Fruit fly (Drosophila melanogaster) whole organism, embryonic: ENCODE data around the gene dre4.

Experiments used
- CG12071 ChIP-seq: fragments of 200-800 bp; sonication (Bioruptor generic); optimal IDR thresholded peaks from 3 replicates; lab custom pipeline; 2018; ENCODE audit warnings: missing biosample characterization, mild to moderate bottlenecking, missing genetic modification characterization
- CG1233 ChIP-seq: fragments of 200-800 bp; sonication (Bioruptor generic); optimal IDR thresholded peaks from 4 replicates; lab custom pipeline; 2018; ENCODE audit warnings: missing biosample characterization, mild to moderate bottlenecking, missing genetic modification characterization
- CG13287 ChIP-seq: fragments of 200-800 bp; sonication (Bioruptor generic); IDR thresholded peaks from 2 replicates; pipeline ENCODE4 v1.3.6; 2022; ENCODE audit warnings: missing biosample characterization, missing genetic modification characterization; ENCODE audit not compliant: partially characterized antibody
- CG14667 ChIP-seq: fragments of 200-800 bp; sonication (Bioruptor generic); IDR thresholded peaks from 2 replicates; pipeline ENCODE4 v1.3.6; 2022; ENCODE audit warnings: missing biosample characterization, missing genetic modification characterization
- CG16815 ChIP-seq: fragments of 200-800 bp; sonication (Bioruptor generic); optimal IDR thresholded peaks from 3 replicates; lab custom pipeline; 2017; ENCODE audit warnings: missing biosample characterization, mild to moderate bottlenecking, missing genetic modification characterization
- CG17328 ChIP-seq: fragments of 200-800 bp; sonication (Bioruptor generic); IDR thresholded peaks from 2 replicates; pipeline ENCODE4 v1.3.6; 2022; ENCODE audit warnings: missing biosample characterization, missing genetic modification characterization
- CG17912 ChIP-seq: fragments of 200-800 bp; sonication (Bioruptor generic); optimal IDR thresholded peaks from 2 replicates; lab custom pipeline; 2018; ENCODE audit warnings: missing biosample characterization, mild to moderate bottlenecking, missing genetic modification characterization
- CG2889 ChIP-seq: fragments of 200-800 bp; sonication (Bioruptor generic); IDR thresholded peaks from 3 replicates; pipeline ENCODE4 v1.3.6; 2022; ENCODE audit warnings: missing biosample characterization, missing genetic modification characterization
- CG32767 ChIP-seq: fragments of 200-800 bp; sonication (Bioruptor generic); IDR thresholded peaks from 2 replicates; pipeline ENCODE4 v1.3.6; 2022; ENCODE audit warnings: missing biosample characterization, missing genetic modification characterization
- CG3281 ChIP-seq: fragments of 200-800 bp; sonication (Bioruptor generic); optimal IDR thresholded peaks from 3 replicates; lab custom pipeline; 2017; ENCODE audit warnings: missing biosample characterization, mild to moderate bottlenecking, missing genetic modification characterization
- CG33213 ChIP-seq: fragments of 200-800 bp; sonication (Bioruptor generic); optimal IDR thresholded peaks from 3 replicates; lab custom pipeline; 2016; ENCODE audit warnings: missing biosample characterization, missing genetic modification characterization
- CG7556 ChIP-seq: fragments of 200-800 bp; sonication (Bioruptor generic); optimal IDR thresholded peaks from 2 replicates; lab custom pipeline; 2017; ENCODE audit warnings: missing biosample characterization, mild to moderate bottlenecking, missing genetic modification characterization
- CG8290 ChIP-seq, 3 experiments: fragments of 200-800 bp; sonication (Bioruptor generic); optimal IDR thresholded peaks; 2 replicates each; lab custom pipeline; 2016 to 2019; ENCODE audit warnings: missing biosample characterization in 3 of 3, missing genetic modification characterization in 3 of 3, mild to moderate bottlenecking in 2 of 3, moderate library complexity in 1 of 3
- CG8359 ChIP-seq: fragments of 200-800 bp; sonication (Bioruptor generic); optimal IDR thresholded peaks from 2 replicates; lab custom pipeline; 2017; ENCODE audit warnings: missing biosample characterization, mild to moderate bottlenecking, missing genetic modification characterization, borderline replicate concordance
- CHES-1-like ChIP-seq: fragments of 200-800 bp; sonication (Bioruptor generic); optimal IDR thresholded peaks from 2 replicates; lab custom pipeline; 2016; ENCODE audit warnings: missing biosample characterization, missing genetic modification characterization
- Dref ChIP-seq: fragments of 200-800 bp; sonication (Bioruptor generic); IDR thresholded peaks from 2 replicates; pipeline ENCODE4 v1.3.6; 2022; ENCODE audit warnings: missing biosample characterization, missing genetic modification characterization
- Ets97D ChIP-seq: fragments of 200-800 bp; sonication (Bioruptor generic); optimal IDR thresholded peaks from 3 replicates; lab custom pipeline; 2016; ENCODE audit warnings: missing biosample characterization, missing genetic modification characterization
- Fer1 ChIP-seq: fragments of 200-800 bp; sonication (Bioruptor generic); optimal IDR thresholded peaks from 2 replicates; lab custom pipeline; 2017; ENCODE audit warnings: missing biosample characterization, mild to moderate bottlenecking, missing genetic modification characterization
- HHEX ChIP-seq: fragments of 200-800 bp; sonication (Bioruptor generic); optimal IDR thresholded peaks from 3 replicates; lab custom pipeline; 2017; ENCODE audit warnings: missing biosample characterization, mild to moderate bottlenecking, missing genetic modification characterization, missing genetic modification reagents
- Hr51 ChIP-seq, 2 experiments: fragments of 200-800 bp; sonication (Bioruptor generic); optimal IDR thresholded peaks; 2 replicates in 1 of 2; 3 replicates in 1 of 2; lab custom pipeline; 2016 to 2018; ENCODE audit warnings: missing biosample characterization in 2 of 2, missing genetic modification characterization in 2 of 2, mild to moderate bottlenecking in 1 of 2, moderate library complexity in 1 of 2
- Mad ChIP-seq: fragments of 200-800 bp; sonication (Bioruptor generic); optimal IDR thresholded peaks from 2 replicates; lab custom pipeline; 2016; ENCODE audit warnings: missing biosample characterization, missing genetic modification characterization
- Med ChIP-seq: fragments of 200-800 bp; sonication (Bioruptor generic); peaks from one replicate; lab custom pipeline; 2016; ENCODE audit warnings: missing biosample characterization, missing genetic modification characterization, mild to moderate bottlenecking, inconsistent platforms, moderate library complexity
- NFAT ChIP-seq: fragments of 200-800 bp; sonication (Bioruptor generic); IDR thresholded peaks from 2 replicates; pipeline ENCODE4 v1.3.6; 2022; ENCODE audit warnings: missing biosample characterization, missing genetic modification characterization
- Neu2 ChIP-seq: fragments of 200-800 bp; sonication (Bioruptor generic); optimal IDR thresholded peaks from 3 replicates; lab custom pipeline; 2016; ENCODE audit warnings: missing biosample characterization, missing genetic modification characterization, borderline replicate concordance
- Nf-YA ChIP-seq: fragments of 200-800 bp; sonication (Bioruptor generic); IDR thresholded peaks from 2 replicates; pipeline ENCODE4 v1.3.6; 2022; ENCODE audit warnings: missing biosample characterization, missing genetic modification characterization
- Rx ChIP-seq: fragments of 200-800 bp; sonication (Bioruptor generic); IDR thresholded peaks from 2 replicates; pipeline ENCODE4 v1.3.6; 2022; ENCODE audit warnings: missing biosample characterization, missing genetic modification characterization
- btn ChIP-seq: fragments of 200-800 bp; sonication (Bioruptor generic); optimal IDR thresholded peaks from 2 replicates; lab custom pipeline; 2016; ENCODE audit warnings: missing biosample characterization, missing genetic modification characterization
- chm ChIP-seq: fragments of 200-800 bp; sonication (Bioruptor generic); IDR thresholded peaks from 2 replicates; pipeline ENCODE4 v1.3.6; 2022; ENCODE audit warnings: missing biosample characterization, missing genetic modification characterization
- dmrt11E ChIP-seq: fragments of 200-800 bp; sonication (Bioruptor generic); optimal IDR thresholded peaks from 3 replicates; lab custom pipeline; 2018; ENCODE audit warnings: missing biosample characterization, mild to moderate bottlenecking, missing genetic modification characterization, moderate library complexity
- dpn ChIP-seq, 2 experiments: fragments of 200-800 bp; sonication (Bioruptor generic); optimal IDR thresholded peaks; 3 replicates each; lab custom pipeline; 2016; ENCODE audit warnings: missing biosample characterization in 2 of 2, missing genetic modification characterization in 2 of 2
- ems ChIP-seq: fragments of 200-800 bp; sonication (Bioruptor generic); optimal IDR thresholded peaks from 3 replicates; lab custom pipeline; 2016; ENCODE audit warnings: missing biosample characterization, missing genetic modification characterization
- gcm ChIP-seq: fragments of 200-800 bp; sonication (Bioruptor generic); optimal IDR thresholded peaks from 2 replicates; lab custom pipeline; 2019; ENCODE audit warnings: missing biosample characterization, mild to moderate bottlenecking, missing genetic modification characterization, moderate library complexity
- gcm2 ChIP-seq: fragments of 200-800 bp; sonication (Bioruptor generic); optimal IDR thresholded peaks from 2 replicates; lab custom pipeline; 2016; ENCODE audit warnings: missing biosample characterization, missing genetic modification characterization
- gsb-n ChIP-seq: fragments of 200-800 bp; sonication (Bioruptor generic); optimal IDR thresholded peaks from 3 replicates; lab custom pipeline; 2018; ENCODE audit warnings: missing biosample characterization, mild to moderate bottlenecking, missing genetic modification characterization
- mld ChIP-seq: fragments of 200-800 bp; sonication (Bioruptor generic); IDR thresholded peaks from 3 replicates; pipeline ENCODE4 v1.3.6; 2022; ENCODE audit warnings: missing biosample characterization, missing genetic modification characterization; ENCODE audit not compliant: partially characterized antibody
- pan ChIP-seq, 4 experiments: fragments of >200 bp in 3 of 4; fragments of 200-800 bp in 1 of 4; sonication (Bioruptor generic) in 1 of 4; optimal IDR thresholded peaks in 3 of 4; IDR thresholded peaks in 1 of 4; 2 replicates each; pipeline versions ENCODE4 v1.3.6 to Lab custom; 2017 to 2022; ENCODE audit warnings: missing biosample characterization in 2 of 4, missing genetic modification characterization in 2 of 4, mixed read lengths in 1 of 4
- prd ChIP-seq, 3 experiments: fragments of >200 bp in 2 of 3; fragments of 200-800 bp in 1 of 3; sonication (Bioruptor generic) in 1 of 3; optimal IDR thresholded peaks in 2 of 3; IDR thresholded peaks in 1 of 3; 2 replicates in 2 of 3; 3 replicates in 1 of 3; pipeline versions ENCODE4 v1.3.6 to Lab custom; 2017 to 2022; ENCODE audit warnings: missing biosample characterization in 1 of 3, missing genetic modification characterization in 1 of 3
- seq ChIP-seq: fragments of 200-800 bp; sonication (Bioruptor generic); IDR thresholded peaks from 2 replicates; pipeline ENCODE4 v1.3.6; 2022; ENCODE audit warnings: missing biosample characterization, missing genetic modification characterization
- sim ChIP-seq: fragments of 200-800 bp; sonication (Bioruptor generic); IDR thresholded peaks from 2 replicates; pipeline ENCODE4 v1.3.6; 2022; ENCODE audit warnings: missing biosample characterization, missing genetic modification characterization
- slbo ChIP-seq: fragments of 200-800 bp; sonication (Bioruptor generic); IDR thresholded peaks from 2 replicates; pipeline ENCODE4 v1.3.6; 2022; ENCODE audit warnings: missing biosample characterization, missing genetic modification characterization
- sr ChIP-seq: fragments of 200-800 bp; sonication (Bioruptor generic); IDR thresholded peaks from 3 replicates; pipeline ENCODE4 v1.3.6; 2022; ENCODE audit warnings: missing biosample characterization, missing genetic modification characterization
- tgo ChIP-seq: fragments of 200-800 bp; sonication (Bioruptor generic); IDR thresholded peaks from 3 replicates; pipeline ENCODE4 v1.3.6; 2022; ENCODE audit warnings: missing biosample characterization, missing genetic modification characterization
- tna ChIP-seq: fragments of 200-800 bp; sonication (Bioruptor generic); IDR thresholded peaks from 2 replicates; pipeline ENCODE4 v1.3.6; 2022; ENCODE audit warnings: missing biosample characterization, missing genetic modification characterization; ENCODE audit not compliant: partially characterized antibody
- vfl ChIP-seq: fragments of 200-800 bp; sonication (Bioruptor generic); optimal IDR thresholded peaks from 2 replicates; lab custom pipeline; 2016; ENCODE audit warnings: missing biosample characterization, missing genetic modification characterization
- wek ChIP-seq: fragments of 200-800 bp; sonication (Bioruptor generic); optimal IDR thresholded peaks from 3 replicates; lab custom pipeline; 2018; ENCODE audit warnings: missing biosample characterization, mild to moderate bottlenecking, missing genetic modification characterization, moderate library complexity
- wor ChIP-seq: fragments of 200-800 bp; sonication (Bioruptor generic); IDR thresholded peaks from 2 replicates; pipeline ENCODE4 v1.3.6; 2022; ENCODE audit warnings: missing biosample characterization, missing genetic modification characterization

Gene dre4

dm6 chr3L:1856467-1857350 lies 19.4 kb downstream of the dre4 start, which contains the start of gene CG12024 (continued):
- TF ChIP-seq CG13287 (GFP tag; lab: Robert Waterston, UW) (peak; percentile 15; the same call in 1 of the 2 replicates), CG2889 (peak; percentile 47; the same call in 2 of the 3 replicates), btn (no peak), tgo (GFP tag; lab: Robert Waterston, UW) (peak; percentile 56; the same call in 2 of the 3 replicates), dmrt11E (tag; lab: Kevin White, UChicago) (peak; percentile 58), CG8290 (GFP tag; optimal IDR thresholded peaks at IDR 0.05; lab: Kevin White, UChicago) (peak; percentile 42), CG8290 (tag; optimal IDR thresholded peaks at IDR 0.05; lab: Kevin White, UChicago) (peak in 1 of 2 experiments; percentile 86), vfl (GFP tag; lab: Kevin White, UChicago) (peak; percentile 1), chm (GFP tag; lab: Robert Waterston, UW) (0 out of 2 replicates have a peak, but pooled peaks have one; percentile 23), CG1233 (GFP tag; lab: Kevin White, UChicago) (peak; percentile 54), pan (optimal IDR thresholded peaks at IDR 0.05; lab: Kevin White, UChicago) (no peak), pan (GFP tag; optimal IDR thresholded peaks at IDR 0.05 in 1 of 2, IDR thresholded peaks at IDR 0.05 in 1 of 2) (peak in 1 of 2 experiments; percentile 38), sr (peak; percentile 44; the same call in 1 of the 3 replicates), Neu2 (no peak), CG12071 (GFP tag; lab: Kevin White, UChicago) (peak; percentile 14), gcm2 (GFP tag; lab: Kevin White, UChicago) (peak; percentile 39), gsb-n (tag; lab: Kevin White, UChicago) (peak; percentile 44), Mad (GFP tag; lab: Kevin White, UChicago) (peak; percentile 76), prd (optimal IDR thresholded peaks at IDR 0.05; lab: Kevin White, UChicago) (no peak), prd (GFP tag; IDR thresholded peaks at IDR 0.05; lab: Robert Waterston, UW) (peak; percentile 59; the same call in 2 of the 3 replicates), CG3281 (GFP tag; lab: Kevin White, UChicago) (peak; percentile 62), CG7556 (GFP tag; lab: Kevin White, UChicago) (peak; percentile 48), CHES-1-like (GFP tag; lab: Kevin White, UChicago) (peak; percentile 80), CG32767 (GFP tag; lab: Robert Waterston, UW) (no peak; the same call in 1 of the 2 replicates), Nf-YA (no peak), wor (GFP tag; lab: Robert Waterston, UW) (no peak), NFAT (GFP tag; lab: Robert Waterston, UW) (peak; percentile 65; the same call in 1 of the 2 replicates), CG33213 (GFP tag; lab: Kevin White, UChicago) (peak; percentile 77), Dref (GFP tag; lab: Robert Waterston, UW) (peak; percentile 4; the same call in 1 of the 2 replicates), slbo (GFP tag; lab: Robert Waterston, UW) (peak; percentile 81), Fer1 (GFP tag; lab: Kevin White, UChicago) (peak; percentile 78), CG8359 (GFP tag; lab: Kevin White, UChicago) (no peak), Med (GFP tag; lab: Kevin White, UChicago) (peak; percentile 93), Hr51 (GFP tag; optimal IDR thresholded peaks at IDR 0.05; lab: Kevin White, UChicago) (peak; percentile 71 to 75), CG16815 (GFP tag; lab: Kevin White, UChicago) (peak; percentile 72), Ets97D (GFP tag; lab: Kevin White, UChicago) (peak; percentile 72), mld (no peak), seq (GFP tag; lab: Robert Waterston, UW) (no peak), CG17328 (GFP tag; lab: Robert Waterston, UW) (no peak), wek (GFP tag; lab: Kevin White, UChicago) (peak; percentile 66), CG14667 (GFP tag; lab: Robert Waterston, UW) (no peak), tna (GFP tag; lab: Robert Waterston, UW) (peak; percentile 23; the same call in 1 of the 2 replicates), sim (GFP tag; lab: Robert Waterston, UW) (no peak), ems (peak; percentile 61), dpn (GFP tag; optimal IDR thresholded peaks at IDR 0.05; lab: Kevin White, UChicago) (peak; percentile 77 to 78), CG17912 (GFP tag; lab: Kevin White, UChicago) (peak; percentile 43), Rx (GFP tag; lab: Robert Waterston, UW) (0 out of 2 replicates have a peak, but pooled peaks have one; percentile 7), gcm (GFP tag; lab: Kevin White, UChicago) (peak; percentile 26), HHEX (GFP tag; lab: Kevin White, UChicago) (peak; percentile 46)
